Fruit fly (Drosophila melanogaster) whole organism, embryonic: ENCODE measurements around the gene CG12016.

Source experiments
- Atf6 ChIP-seq: fragments of 200-800 bp; sonication (Bioruptor generic); IDR thresholded peaks from 2 replicates; pipeline ENCODE4 v1.3.6; 2022; ENCODE audit warnings: missing biosample characterization, missing genetic modification characterization
- Bgb ChIP-seq: fragments of 200-800 bp; sonication (Bioruptor generic); IDR thresholded peaks from 2 replicates; pipeline ENCODE4 v1.3.6; 2022; ENCODE audit warnings: missing biosample characterization, missing genetic modification characterization; ENCODE audit not compliant: partially characterized antibody
- CG10543 ChIP-seq: fragments of 200-800 bp; sonication (Bioruptor generic); optimal IDR thresholded peaks from 3 replicates; lab custom pipeline; 2017; ENCODE audit warnings: missing biosample characterization, mild to moderate bottlenecking, missing genetic modification characterization, moderate library complexity
- CG10654 ChIP-seq: fragments of 200-800 bp; sonication (Bioruptor generic); optimal IDR thresholded peaks from 2 replicates; lab custom pipeline; 2016; ENCODE audit warnings: missing biosample characterization, missing genetic modification characterization
- CG12391 ChIP-seq: fragments of 200-800 bp; sonication (Bioruptor generic); optimal IDR thresholded peaks from 3 replicates; lab custom pipeline; 2018; ENCODE audit warnings: missing biosample characterization, mild to moderate bottlenecking, missing genetic modification characterization, moderate library complexity
- CG12942 ChIP-seq: fragments of 200-800 bp; sonication (Bioruptor generic); optimal IDR thresholded peaks from 3 replicates; lab custom pipeline; 2016; ENCODE audit warnings: missing biosample characterization, missing genetic modification characterization
- CG13424 ChIP-seq: fragments of 200-800 bp; sonication (Bioruptor generic); optimal IDR thresholded peaks from 2 replicates; lab custom pipeline; 2019; ENCODE audit warnings: missing biosample characterization, mild to moderate bottlenecking, missing genetic modification characterization, moderate library complexity
- CG15269 ChIP-seq: fragments of 200-800 bp; sonication (Bioruptor generic); optimal IDR thresholded peaks from 2 replicates; lab custom pipeline; 2018; ENCODE audit warnings: missing biosample characterization, mild to moderate bottlenecking, missing genetic modification characterization, moderate library complexity
- CG16815 ChIP-seq: fragments of 200-800 bp; sonication (Bioruptor generic); optimal IDR thresholded peaks from 3 replicates; lab custom pipeline; 2017; ENCODE audit warnings: missing biosample characterization, mild to moderate bottlenecking, missing genetic modification characterization
- CG17186 ChIP-seq: fragments of 200-800 bp; sonication (Bioruptor generic); optimal IDR thresholded peaks from 3 replicates; lab custom pipeline; 2017; ENCODE audit warnings: missing biosample characterization, missing genetic modification reagents, missing genetic modification characterization
- CG17361 ChIP-seq: fragments of 200-800 bp; sonication (Bioruptor generic); IDR thresholded peaks from 3 replicates; pipeline ENCODE4 v1.3.6; 2022; ENCODE audit warnings: missing biosample characterization, missing genetic modification characterization
- CG2116 ChIP-seq: fragments of 200-800 bp; sonication (Bioruptor generic); optimal IDR thresholded peaks from 3 replicates; lab custom pipeline; 2018; ENCODE audit warnings: missing biosample characterization, mild to moderate bottlenecking, missing genetic modification characterization
- CG33557 ChIP-seq: fragments of 200-800 bp; sonication (Bioruptor generic); optimal IDR thresholded peaks from 2 replicates; lab custom pipeline; 2019; ENCODE audit warnings: missing biosample characterization, mild to moderate bottlenecking, missing genetic modification characterization, moderate library complexity
- CG34224 ChIP-seq: fragments of 200-800 bp; sonication (Bioruptor generic); IDR thresholded peaks from 3 replicates; pipeline ENCODE4 v1.3.6; 2022; ENCODE audit warnings: missing biosample characterization, missing genetic modification characterization; ENCODE audit not compliant: partially characterized antibody
- CG4707 ChIP-seq: fragments of 200-800 bp; sonication (Bioruptor generic); optimal IDR thresholded peaks from 2 replicates; lab custom pipeline; 2018; ENCODE audit warnings: missing biosample characterization, mild to moderate bottlenecking, missing genetic modification characterization, moderate library complexity
- CG7786 ChIP-seq: fragments of 200-800 bp; sonication (Bioruptor generic); optimal IDR thresholded peaks from 2 replicates; lab custom pipeline; 2016; ENCODE audit warnings: missing biosample characterization, missing genetic modification characterization
- CG9215 ChIP-seq: fragments of 200-800 bp; sonication (Bioruptor generic); IDR thresholded peaks from 2 replicates; pipeline ENCODE4 v1.3.6; 2022; ENCODE audit warnings: missing biosample characterization, missing genetic modification characterization
- Camta ChIP-seq: fragments of 200-800 bp; sonication (Bioruptor generic); optimal IDR thresholded peaks from 2 replicates; lab custom pipeline; 2016; ENCODE audit warnings: missing biosample characterization, missing genetic modification characterization
- Drgx ChIP-seq: fragments of 200-800 bp; sonication (Bioruptor generic); IDR thresholded peaks from 2 replicates; pipeline ENCODE4 v1.3.6; 2022; ENCODE audit warnings: missing biosample characterization, missing genetic modification characterization
- E2f2 ChIP-seq: fragments of 200-800 bp; sonication (Bioruptor generic); IDR thresholded peaks from 2 replicates; pipeline ENCODE4 v1.3.6; 2022; ENCODE audit warnings: missing biosample characterization, missing genetic modification characterization
- Fer1 ChIP-seq: fragments of 200-800 bp; sonication (Bioruptor generic); optimal IDR thresholded peaks from 2 replicates; lab custom pipeline; 2017; ENCODE audit warnings: missing biosample characterization, mild to moderate bottlenecking, missing genetic modification characterization
- HmgD ChIP-seq: fragments of 200-800 bp; sonication (Bioruptor generic); optimal IDR thresholded peaks from 3 replicates; lab custom pipeline; 2016; ENCODE audit warnings: missing biosample characterization, missing genetic modification characterization
- Jarid2 ChIP-seq: fragments of 200-800 bp; sonication (Bioruptor generic); optimal IDR thresholded peaks from 3 replicates; lab custom pipeline; 2017; ENCODE audit warnings: mild to moderate bottlenecking, missing biosample characterization, missing genetic modification reagents, missing genetic modification characterization
- Meics ChIP-seq: fragments of 200-800 bp; sonication (Bioruptor generic); optimal IDR thresholded peaks from 2 replicates; lab custom pipeline; 2017; ENCODE audit warnings: missing biosample characterization, mild to moderate bottlenecking, missing genetic modification characterization
- Myb ChIP-seq: fragments of 200-800 bp; sonication (Bioruptor generic); optimal IDR thresholded peaks from 2 replicates; lab custom pipeline; 2016; ENCODE audit warnings: missing biosample characterization, missing genetic modification characterization
- NC2α ChIP-seq: fragments of 200-800 bp; sonication (Bioruptor generic); optimal IDR thresholded peaks from 2 replicates; lab custom pipeline; 2016; ENCODE audit warnings: missing biosample characterization, missing genetic modification characterization
- Nf-YA ChIP-seq: fragments of 200-800 bp; sonication (Bioruptor generic); IDR thresholded peaks from 2 replicates; pipeline ENCODE4 v1.3.6; 2022; ENCODE audit warnings: missing biosample characterization, missing genetic modification characterization
- NfI ChIP-seq: fragments of 200-800 bp; sonication (Bioruptor generic); optimal IDR thresholded peaks from 3 replicates; lab custom pipeline; 2018; ENCODE audit warnings: missing biosample characterization, mild to moderate bottlenecking, missing genetic modification characterization, moderate library complexity
- Optix ChIP-seq: fragments of 200-800 bp; sonication (Bioruptor generic); IDR thresholded peaks from 3 replicates; pipeline ENCODE4 v1.3.6; 2022; ENCODE audit warnings: missing biosample characterization, missing genetic modification characterization
- Poxn ChIP-seq: fragments of 200-800 bp; sonication (Bioruptor generic); IDR thresholded peaks from 2 replicates; pipeline ENCODE4 v1.3.6; 2022; ENCODE audit warnings: missing biosample characterization, missing genetic modification characterization
- Rfx ChIP-seq: fragments of 200-800 bp; sonication (Bioruptor generic); IDR thresholded peaks from 2 replicates; pipeline ENCODE4 v1.3.6; 2022; ENCODE audit warnings: missing biosample characterization, missing genetic modification characterization
- Sry-β ChIP-seq: fragments of 200-800 bp; sonication (Bioruptor generic); optimal IDR thresholded peaks from 2 replicates; lab custom pipeline; 2018; ENCODE audit warnings: missing biosample characterization, mild to moderate bottlenecking, missing genetic modification characterization, moderate library complexity
- amos ChIP-seq: fragments of 200-800 bp; sonication (Bioruptor generic); IDR thresholded peaks from 2 replicates; pipeline ENCODE4 v1.3.6; 2022; ENCODE audit warnings: missing biosample characterization, missing genetic modification characterization; ENCODE audit not compliant: partially characterized antibody
- crp ChIP-seq, 2 experiments: fragments of 200-800 bp; sonication (Bioruptor generic); optimal IDR thresholded peaks; 2 replicates in 1 of 2; 3 replicates in 1 of 2; lab custom pipeline; 2017; ENCODE audit warnings: missing biosample characterization in 2 of 2, missing genetic modification characterization in 2 of 2, mild to moderate bottlenecking in 1 of 2, moderate library complexity in 1 of 2
- fd102C ChIP-seq: fragments of 200-800 bp; sonication (Bioruptor generic); optimal IDR thresholded peaks from 2 replicates; lab custom pipeline; 2018; ENCODE audit warnings: missing biosample characterization, mild to moderate bottlenecking, missing genetic modification characterization, moderate library complexity
- gfzf ChIP-seq: fragments of 200-800 bp; sonication (Bioruptor generic); optimal IDR thresholded peaks from 2 replicates; lab custom pipeline; 2016; ENCODE audit warnings: missing biosample characterization, mild to moderate bottlenecking, missing genetic modification characterization, moderate library complexity
- hth ChIP-seq: fragments of >200 bp; optimal IDR thresholded peaks from 2 replicates; lab custom pipeline; 2017; ENCODE audit warnings: inconsistent platforms
- inv ChIP-seq: fragments of 200-800 bp; sonication (Bioruptor generic); IDR thresholded peaks from 2 replicates; pipeline ENCODE4 v1.3.6; 2022; ENCODE audit warnings: missing biosample characterization, missing genetic modification characterization; ENCODE audit not compliant: partially characterized antibody
- jing ChIP-seq: fragments of 200-800 bp; sonication (Bioruptor generic); optimal IDR thresholded peaks from 2 replicates; lab custom pipeline; 2018; ENCODE audit warnings: missing biosample characterization, mild to moderate bottlenecking, missing genetic modification characterization
- lilli ChIP-seq: fragments of 200-800 bp; sonication (Bioruptor generic); optimal IDR thresholded peaks from 3 replicates; lab custom pipeline; 2016; ENCODE audit warnings: missing biosample characterization, missing genetic modification characterization
- nmo ChIP-seq: fragments of 200-800 bp; sonication (Bioruptor generic); optimal IDR thresholded peaks from 2 replicates; lab custom pipeline; 2018; ENCODE audit warnings: missing biosample characterization, mild to moderate bottlenecking, missing genetic modification characterization, moderate library complexity
- otp ChIP-seq: fragments of 200-800 bp; sonication (Bioruptor generic); IDR thresholded peaks from 3 replicates; pipeline ENCODE4, ENCODE4 v1.3.6; 2022; ENCODE audit warnings: missing biosample characterization, missing genetic modification characterization
- pzg ChIP-seq: fragments of 200-800 bp; sonication (Bioruptor generic); optimal IDR thresholded peaks from 3 replicates; lab custom pipeline; 2018; ENCODE audit warnings: missing biosample characterization, mild to moderate bottlenecking, missing genetic modification characterization, moderate library complexity
- sc ChIP-seq, 3 experiments: fragments of >200 bp in 2 of 3; fragments of 200-800 bp in 1 of 3; sonication (Bioruptor generic) in 1 of 3; optimal IDR thresholded peaks; 2 replicates in 2 of 3; 3 replicates in 1 of 3; lab custom pipeline; 2017; ENCODE audit warnings: mild to moderate bottlenecking in 1 of 3, missing biosample characterization in 1 of 3, missing genetic modification characterization in 1 of 3, missing genetic modification reagents in 1 of 3
- sd ChIP-seq: fragments of 200-800 bp; sonication (Bioruptor generic); optimal IDR thresholded peaks from 3 replicates; lab custom pipeline; 2018; ENCODE audit warnings: missing biosample characterization, mild to moderate bottlenecking, missing genetic modification characterization, moderate library complexity
- slbo ChIP-seq: fragments of 200-800 bp; sonication (Bioruptor generic); IDR thresholded peaks from 2 replicates; pipeline ENCODE4 v1.3.6; 2022; ENCODE audit warnings: missing biosample characterization, missing genetic modification characterization
- slou ChIP-seq: fragments of 200-800 bp; sonication (Bioruptor generic); optimal IDR thresholded peaks from 3 replicates; lab custom pipeline; 2016; ENCODE audit warnings: missing biosample characterization, missing genetic modification characterization
- zen ChIP-seq: fragments of 200-800 bp; sonication (Bioruptor generic); optimal IDR thresholded peaks from 3 replicates; lab custom pipeline; 2018; ENCODE audit warnings: missing biosample characterization, mild to moderate bottlenecking, missing genetic modification characterization, moderate library complexity

CG12016 gene

dm6 chr3L:3336368-3337164 is 17.2 kb downstream of the CG12016 start, which contains the start of the genes Drsl6 and kst (continued):
- TF ChIP-seq CG2116 (GFP tag; lab: Kevin White, UChicago) (peak; percentile 65), fd102C (GFP tag; lab: Kevin White, UChicago) (no peak), Nf-YA (GFP tag; lab: Robert Waterston, UW) (peak; percentile 25; the same call in 1 of the 2 replicates), Myb (GFP tag; lab: Kevin White, UChicago) (peak; percentile 96), Meics (GFP tag; lab: Kevin White, UChicago) (no peak), E2f2 (GFP tag; lab: Robert Waterston, UW) (peak; percentile 91), Bgb (GFP tag; lab: Robert Waterston, UW) (peak; percentile 72), CG33557 (peak; percentile 19), pzg (GFP tag; lab: Kevin White, UChicago) (peak; percentile 77), CG4707 (GFP tag; lab: Kevin White, UChicago) (no peak), zen (tag; lab: Kevin White, UChicago) (peak; percentile 56), NC2α (no peak), jing (GFP tag; lab: Kevin White, UChicago) (peak; percentile 0), CG12942 (GFP tag; lab: Kevin White, UChicago) (no peak), CG12391 (tag; lab: Kevin White, UChicago) (peak; percentile 12), CG10543 (GFP tag; lab: Kevin White, UChicago) (peak; percentile 55), Camta (GFP tag; lab: Kevin White, UChicago) (peak; percentile 43), amos (GFP tag; lab: Robert Waterston, UW) (peak; percentile 60), CG16815 (GFP tag; lab: Kevin White, UChicago) (no peak), lilli (peak; percentile 16), Sry-β (GFP tag; lab: Kevin White, UChicago) (peak; percentile 25), gfzf (GFP tag; lab: Kevin White, UChicago) (peak; percentile 88), CG17361 (GFP tag; lab: Robert Waterston, UW) (no peak), CG34224 (GFP tag; lab: Robert Waterston, UW) (peak; percentile 64), nmo (GFP tag; lab: Kevin White, UChicago) (no peak), CG7786 (GFP tag; lab: Kevin White, UChicago) (no peak), Optix (no peak), sc (optimal IDR thresholded peaks at IDR 0.05; lab: Kevin White, UChicago) (no peak), sc (GFP tag; optimal IDR thresholded peaks at IDR 0.05; lab: Kevin White, UChicago) (no peak), otp (peak; percentile 67; the same call in 2 of the 3 replicates), CG9215 (GFP tag; lab: Robert Waterston, UW) (no peak), Jarid2 (GFP tag; lab: Kevin White, UChicago) (peak; percentile 97), NfI (no peak), CG13424 (tag; lab: Kevin White, UChicago) (peak; percentile 13), crp (GFP tag; optimal IDR thresholded peaks at IDR 0.05; lab: Kevin White, UChicago) (no peak), Poxn (GFP tag; lab: Robert Waterston, UW) (no peak), hth (no peak), Fer1 (GFP tag; lab: Kevin White, UChicago) (peak; percentile 32), CG17186 (GFP tag; lab: Kevin White, UChicago) (peak; percentile 90), inv (GFP tag; lab: Robert Waterston, UW) (no peak), sd (tag; lab: Kevin White, UChicago) (peak; percentile 96), slou (GFP tag; lab: Kevin White, UChicago) (no peak), HmgD (peak; percentile 60), slbo (no peak), CG10654 (GFP tag; lab: Kevin White, UChicago) (no peak), Atf6 (peak; percentile 37; the same call in 1 of the 2 replicates), Drgx (peak; percentile 44; the same call in 1 of the 2 replicates), Rfx (GFP tag; lab: Robert Waterston, UW) (peak; percentile 49; the same call in 1 of the 2 replicates), CG15269 (tag; lab: Kevin White, UChicago) (no peak)
